Worm (Caenorhabditis elegans) whole organism, L4 larva: ENCODE measurements around the gene hlb-1.
A peak's percentile ranks its signal among the peaks of the same experiment; 100 is the strongest.

ENCODE experiments used
- F10B5.3 ChIP-seq: sonication (generic microtip); optimal IDR thresholded peaks from 2 replicates; lab custom pipeline; 2016; ENCODE audit warnings: mild to moderate bottlenecking, missing genetic modification characterization, missing compliant biosample characterization
- F26F4.8 ChIP-seq: fragments of 200-800 bp; sonication (Bioruptor generic); conservative IDR thresholded peaks from 2 replicates; pipeline ENCODE4 v1.3.6; 2022; ENCODE audit warnings: missing genetic modification characterization, missing compliant biosample characterization
- T26A8.4 ChIP-seq: fragments of 200-800 bp; sonication (Bioruptor generic); IDR thresholded peaks from 2 replicates; pipeline ENCODE4 v1.3.6; 2022; ENCODE audit warnings: missing genetic modification characterization, missing compliant biosample characterization
- aha-1 ChIP-seq: fragments of 150-350 bp; peaks from one replicate; lab custom pipeline; 2014; ENCODE audit warnings: missing biosample characterization, missing genetic modification characterization
- ama-1 ChIP-seq: fragments of 150-350 bp; optimal IDR thresholded peaks from 2 replicates; lab custom pipeline; 2014; ENCODE audit warnings: inconsistent platforms, mixed read lengths
- arid-1 ChIP-seq: fragments of 200-800 bp; sonication (Bioruptor generic); conservative IDR thresholded peaks from 2 replicates; pipeline ENCODE4 v1.3.6; 2022; ENCODE audit warnings: missing genetic modification reagents, missing genetic modification characterization, missing compliant biosample characterization
- attf-4 ChIP-seq: sonication (generic microtip); optimal IDR thresholded peaks from 3 replicates; lab custom pipeline; 2017; ENCODE audit warnings: missing biosample characterization, missing genetic modification characterization
- ceh-32 ChIP-seq: sonication (generic microtip); optimal IDR thresholded peaks from 2 replicates; lab custom pipeline; 2016; ENCODE audit warnings: mild to moderate bottlenecking, missing genetic modification characterization, missing compliant biosample characterization; ENCODE audit not compliant: poor library complexity
- ces-1 ChIP-seq: fragments of 150-350 bp; sonication (generic microtip); optimal IDR thresholded peaks from 4 replicates; lab custom pipeline; 2014; ENCODE audit warnings: missing biosample characterization, missing genetic modification reagents, missing genetic modification characterization
- daf-19 ChIP-seq: fragments of 200-800 bp; sonication (Bioruptor generic); conservative IDR thresholded peaks from 2 replicates; pipeline ENCODE4 v1.3.6; 2022; ENCODE audit warnings: missing genetic modification characterization, missing compliant biosample characterization
- dmd-6 ChIP-seq: fragments of 200-800 bp; sonication (Bioruptor generic); IDR thresholded peaks from 2 replicates; pipeline ENCODE4 v1.3.6; 2022; ENCODE audit warnings: missing genetic modification reagents, missing genetic modification characterization, missing compliant biosample characterization
- dpl-1 ChIP-seq: fragments of 150-350 bp; optimal IDR thresholded peaks from 2 replicates; lab custom pipeline; 2014; ENCODE audit warnings: missing biosample characterization, missing genetic modification reagents, missing genetic modification characterization
- dve-1 ChIP-seq: sonication (generic microtip); optimal IDR thresholded peaks from 2 replicates; lab custom pipeline; 2017; ENCODE audit warnings: antibody characterized with exemption, mild to moderate bottlenecking, missing genetic modification characterization, missing compliant biosample characterization; ENCODE audit not compliant: insufficient read depth
- fkh-10 ChIP-seq: fragments of 150-350 bp; optimal IDR thresholded peaks from 2 replicates; lab custom pipeline; 2014; ENCODE audit warnings: missing biosample characterization, missing genetic modification reagents, missing genetic modification characterization
- hlh-11 ChIP-seq: fragments of 200-800 bp; sonication (Bioruptor generic); optimal IDR thresholded peaks from 2 replicates; lab custom pipeline; 2018; ENCODE audit warnings: mild to moderate bottlenecking, missing genetic modification characterization, missing compliant biosample characterization
- lim-7 ChIP-seq: fragments of 200-800 bp; sonication (Bioruptor generic); IDR thresholded peaks from 2 replicates; pipeline ENCODE4 v1.3.6; 2022; ENCODE audit warnings: missing genetic modification characterization, missing compliant biosample characterization
- lin-1 ChIP-seq: fragments of 200-800 bp; sonication (Bioruptor generic); IDR thresholded peaks from 2 replicates; pipeline ENCODE4 v1.3.6; 2022; ENCODE audit warnings: missing genetic modification reagents, missing genetic modification characterization, missing compliant biosample characterization
- lin-29 ChIP-seq: fragments of 200-800 bp; sonication (Bioruptor generic); IDR thresholded peaks from 2 replicates; pipeline ENCODE4 v1.3.6; 2022; ENCODE audit warnings: missing genetic modification reagents, missing genetic modification characterization, missing compliant biosample characterization
- lin-38 ChIP-seq: fragments of 200-800 bp; sonication (Bioruptor generic); IDR thresholded peaks from 2 replicates; pipeline ENCODE4 v1.3.6; 2022; ENCODE audit warnings: missing genetic modification reagents, missing genetic modification characterization, missing compliant biosample characterization
- lin-39 ChIP-seq: fragments of 150-350 bp; optimal IDR thresholded peaks from 2 replicates; lab custom pipeline; 2014; ENCODE audit warnings: missing biosample characterization, missing genetic modification reagents, missing genetic modification characterization
- lsy-2 ChIP-seq, 2 experiments: fragments of 150-350 bp in 1 of 2; sonication (generic microtip) in 1 of 2; optimal IDR thresholded peaks; 2 replicates each; lab custom pipeline; 2014 to 2017; ENCODE audit warnings: missing biosample characterization in 2 of 2, missing genetic modification characterization in 2 of 2
- madf-9 ChIP-seq: fragments of 200-800 bp; sonication (Bioruptor generic); conservative IDR thresholded peaks from 2 replicates; pipeline ENCODE4 v1.3.6; 2022; ENCODE audit warnings: missing genetic modification reagents, missing genetic modification characterization, missing compliant biosample characterization
- mep-1 ChIP-seq: fragments of 150-350 bp; sonication (generic microtip); optimal IDR thresholded peaks from 3 replicates; lab custom pipeline; 2014; ENCODE audit warnings: missing biosample characterization, missing genetic modification characterization
- mes-2 ChIP-seq: sonication (generic microtip); optimal IDR thresholded peaks from 2 replicates; lab custom pipeline; 2016; ENCODE audit warnings: missing genotype, mild to moderate bottlenecking, missing genetic modification characterization, missing compliant biosample characterization; ENCODE audit not compliant: poor library complexity, severe bottlenecking
- nhr-10 ChIP-seq: fragments of 150-350 bp; optimal IDR thresholded peaks from 2 replicates; lab custom pipeline; 2014; ENCODE audit warnings: missing biosample characterization, missing genetic modification characterization
- nhr-102 ChIP-seq: sonication (generic microtip); optimal IDR thresholded peaks from 2 replicates; lab custom pipeline; 2016; ENCODE audit warnings: mild to moderate bottlenecking, missing genetic modification characterization, moderate library complexity, missing compliant biosample characterization
- nhr-11 ChIP-seq: fragments of 150-350 bp; optimal IDR thresholded peaks from 2 replicates; lab custom pipeline; 2014; ENCODE audit warnings: missing biosample characterization, missing genetic modification characterization
- nhr-25 ChIP-seq: sonication (generic microtip); optimal IDR thresholded peaks from 2 replicates; lab custom pipeline; 2017; ENCODE audit warnings: missing genetic modification characterization, mild to moderate bottlenecking, missing compliant biosample characterization, antibody characterized with exemption, moderate library complexity, borderline replicate concordance; ENCODE audit not compliant: insufficient read depth
- nhr-41 ChIP-seq: fragments of 200-800 bp; sonication (Bioruptor generic); IDR thresholded peaks from 2 replicates; pipeline ENCODE4 v1.3.6; 2022; ENCODE audit warnings: missing genetic modification reagents, missing genetic modification characterization, missing compliant biosample characterization
- nhr-48 ChIP-seq: sonication (generic microtip); optimal IDR thresholded peaks from 2 replicates; lab custom pipeline; 2016; ENCODE audit warnings: mild to moderate bottlenecking, missing genetic modification characterization, missing compliant biosample characterization
- pha-4 ChIP-seq, 2 experiments: fragments of 150-350 bp in 1 of 2; fragments of 200-800 bp in 1 of 2; sonication (Bioruptor generic) in 1 of 2; IDR thresholded peaks in 1 of 2; optimal IDR thresholded peaks in 1 of 2; 2 replicates each; pipeline versions ENCODE4 v1.3.6 to Lab custom; 2014 to 2022; ENCODE audit warnings: missing genetic modification characterization in 2 of 2, missing genetic modification reagents in 2 of 2, missing biosample characterization in 1 of 2, missing compliant biosample characterization in 1 of 2
- rbr-2 ChIP-seq: sonication (generic microtip); optimal IDR thresholded peaks from 2 replicates; lab custom pipeline; 2016; ENCODE audit warnings: missing genotype, missing genetic modification characterization, missing compliant biosample characterization
- saeg-2 ChIP-seq: fragments of 200-800 bp; sonication (Bioruptor generic); IDR thresholded peaks from 2 replicates; pipeline ENCODE4 v1.3.6; 2022; ENCODE audit warnings: missing genetic modification reagents, missing genetic modification characterization, missing compliant biosample characterization
- set-16 ChIP-seq: fragments of 200-800 bp; sonication (Bioruptor generic); IDR thresholded peaks from 2 replicates; pipeline ENCODE4 v1.3.6; 2022; ENCODE audit warnings: missing genetic modification reagents, missing genetic modification characterization, missing compliant biosample characterization
- snpc-1.2 ChIP-seq: fragments of 200-800 bp; sonication (Bioruptor generic); IDR thresholded peaks from 2 replicates; pipeline ENCODE4 v1.3.6; 2022; ENCODE audit warnings: missing genetic modification reagents, missing genetic modification characterization, missing compliant biosample characterization
- spr-1 ChIP-seq: sonication (generic microtip); optimal IDR thresholded peaks from 2 replicates; lab custom pipeline; 2016; ENCODE audit warnings: mild to moderate bottlenecking, missing genetic modification characterization, missing compliant biosample characterization
- spr-3 ChIP-seq: fragments of 200-800 bp; sonication (Bioruptor generic); optimal IDR thresholded peaks from 2 replicates; lab custom pipeline; 2018; ENCODE audit warnings: mild to moderate bottlenecking, missing genetic modification characterization, missing compliant biosample characterization
- tag-97 ChIP-seq: fragments of 200-800 bp; sonication (Bioruptor generic); IDR thresholded peaks from 2 replicates; pipeline ENCODE4 v1.3.6; 2022; ENCODE audit warnings: missing genetic modification characterization, missing compliant biosample characterization
- unc-62 ChIP-seq, 3 experiments: fragments of 150-350 bp in 1 of 3; sonication (generic microtip); optimal IDR thresholded peaks in 2 of 3; peaks in 1 of 3; 1 replicate in 1 of 3; 2 replicates in 2 of 3; lab custom pipeline; 2014 to 2017; ENCODE audit warnings: missing biosample characterization in 3 of 3, missing genetic modification characterization in 3 of 3, missing genetic modification reagents in 3 of 3, missing genotype in 1 of 3
- zfp-3 ChIP-seq: fragments of 200-800 bp; sonication (Bioruptor generic); conservative IDR thresholded peaks from 2 replicates; pipeline ENCODE4 v1.3.6; 2022; ENCODE audit warnings: missing genetic modification reagents, missing genetic modification characterization, missing compliant biosample characterization
- zip-2 ChIP-seq: fragments of 150-350 bp; optimal IDR thresholded peaks from 2 replicates; lab custom pipeline; 2014; ENCODE audit warnings: missing biosample characterization, missing genetic modification characterization

The hlb-1 gene

DNA sequence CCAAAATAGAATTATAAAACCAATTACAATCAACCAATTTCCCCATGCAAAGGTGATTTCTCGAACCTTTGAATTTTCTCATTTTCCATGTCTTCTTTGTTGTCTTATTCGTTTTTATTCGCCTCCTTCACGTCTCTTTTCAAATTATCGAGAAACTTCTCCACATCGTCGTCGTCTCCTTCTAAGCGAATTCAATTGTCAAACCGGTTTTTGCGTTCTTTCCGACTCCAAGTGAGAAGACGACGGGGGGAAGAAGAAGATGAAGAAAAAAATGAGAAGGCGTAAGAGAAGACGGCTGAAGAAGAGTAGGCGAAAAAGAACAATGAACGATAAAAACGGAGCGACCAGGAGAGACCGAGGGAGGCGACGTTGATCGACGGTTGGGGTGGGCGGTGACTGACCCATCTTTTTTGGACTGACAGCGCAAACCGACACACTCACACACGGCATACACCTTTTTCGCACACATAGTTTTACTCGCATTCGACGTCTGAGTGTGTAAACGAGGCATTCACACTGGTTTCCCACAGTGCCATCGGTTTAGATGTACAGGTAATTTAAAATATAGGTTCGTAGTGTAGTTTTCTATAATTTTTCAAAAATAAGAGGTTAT is 37.9 kb upstream of the hlb-1 start (continued):
- TF ChIP-seq dmd-6 (GFP tag; lab: Robert Waterston, UW) (peak; percentile 25; the same call in 1 of the 2 replicates), zip-2 (no peak), nhr-25 (tag; lab: Kevin White, UChicago) (peak; percentile 68), mep-1 (tag; lab: Kevin White, UChicago) (peak; percentile 74), T26A8.4 (GFP tag; lab: Robert Waterston, UW) (peak; percentile 51; the same call in 1 of the 2 replicates), nhr-48 (tag; lab: Kevin White, UChicago) (peak; percentile 26), set-16 (GFP tag; lab: Robert Waterston, UW) (peak; percentile 47), fkh-10 (GFP tag; lab: Kevin White, UChicago) (peak; percentile 32), attf-4 (tag; lab: Kevin White, UChicago) (no peak), ces-1 (GFP tag; lab: Kevin White, UChicago) (peak; percentile 11), arid-1 (GFP tag; lab: Robert Waterston, UW) (no peak), lsy-2 (tag; optimal IDR thresholded peaks at IDR 0.05; lab: Kevin White, UChicago) (peak in 1 of 2 experiments; percentile 46), rbr-2 (tag; lab: Kevin White, UChicago) (peak; percentile 57), nhr-10 (tag; lab: Kevin White, UChicago) (peak; percentile 9), saeg-2 (GFP tag; lab: Robert Waterston, UW) (no peak), tag-97 (GFP tag; lab: Robert Waterston, UW) (no peak), dpl-1 (GFP tag; lab: Kevin White, UChicago) (peak; percentile 29), dve-1 (tag; lab: Kevin White, UChicago) (peak; percentile 37), zfp-3 (0 out of 2 replicates have a peak, but pooled peaks have one; percentile 21), spr-3 (GFP tag; lab: Kevin White, UChicago) (no peak), lin-29 (0 out of 2 replicates have a peak, but pooled peaks have one; percentile 37)

DNA sequence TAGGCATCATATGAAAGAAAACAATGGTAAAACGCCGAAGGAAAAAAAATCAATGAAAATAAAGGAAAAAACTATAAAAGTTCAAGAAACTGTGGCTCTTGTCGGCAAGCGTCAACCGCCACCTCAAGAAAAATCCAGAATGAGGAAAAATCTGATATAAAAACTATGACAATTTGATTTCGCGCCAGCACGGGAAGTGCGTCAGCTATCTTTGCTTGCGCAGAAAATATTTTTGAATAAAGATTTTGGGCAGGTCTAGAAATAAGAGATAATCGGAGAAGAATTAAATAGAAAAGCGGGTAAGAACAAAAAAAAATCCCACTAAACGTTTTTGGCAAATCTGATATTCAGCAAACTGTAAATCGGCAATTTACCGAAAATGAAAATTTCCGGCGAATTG is 35.6 kb upstream of the hlb-1 start:
- TF ChIP-seq dpl-1 (GFP tag; lab: Kevin White, UChicago) (peak; percentile 76), nhr-11 (tag; lab: Kevin White, UChicago) (no peak), dmd-6 (GFP tag; lab: Robert Waterston, UW) (0 out of 2 replicates have a peak, but pooled peaks have one; percentile 27), lsy-2 (tag; optimal IDR thresholded peaks at IDR 0.05; lab: Kevin White, UChicago) (peak in 1 of 2 experiments; percentile 23), mes-2 (tag; lab: Kevin White, UChicago) (peak; percentile 43), nhr-102 (tag; lab: Kevin White, UChicago) (no peak), dve-1 (tag; lab: Kevin White, UChicago) (peak; percentile 31), unc-62 (GFP tag; optimal IDR thresholded peaks at IDR 0.05 in 1 of 2; lab: Kevin White, UChicago) (peak in 1 of 2 experiments; percentile 1), unc-62 (tag; optimal IDR thresholded peaks at IDR 0.05; lab: Kevin White, UChicago) (no peak)

DNA sequence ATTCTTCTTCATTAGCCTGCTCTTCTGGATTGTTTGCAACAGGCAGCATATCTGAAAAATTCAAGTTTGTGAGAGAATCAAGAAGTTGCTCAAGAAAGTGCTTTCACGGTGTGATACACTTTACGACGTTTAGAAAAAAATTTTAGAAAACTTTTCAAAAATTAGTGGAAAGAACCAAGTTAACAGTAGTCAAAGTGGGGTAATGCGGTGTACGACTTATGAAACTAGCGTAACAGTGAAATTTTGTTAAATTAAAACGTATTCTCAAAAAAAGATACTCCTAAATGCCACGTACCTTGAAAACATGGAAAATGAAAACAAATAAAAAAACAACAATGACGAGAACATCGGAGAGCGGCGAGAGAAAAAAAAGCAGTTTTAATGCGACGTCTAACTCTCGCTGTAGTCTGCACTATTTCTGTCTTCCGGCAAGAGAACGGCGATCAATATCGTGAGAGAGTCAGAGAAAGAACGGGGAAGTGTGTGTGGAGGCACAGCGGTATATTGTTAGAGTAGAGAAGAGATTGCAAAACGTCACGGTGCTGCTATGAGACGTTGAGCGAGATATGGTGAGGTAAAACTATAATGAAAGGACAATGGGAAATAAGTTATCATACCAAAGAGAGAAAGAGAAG is 34.7 kb upstream of the hlb-1 start, which contains the start of gene ekl-5:
ekl-5 (minus strand) TSS at position 51 of the 635 bp plus-strand sequence.
- TF ChIP-seq madf-9 (GFP tag; lab: Robert Waterston, UW) = no peak
- peak in 1 of 2 experiments; percentile 77 for TF ChIP-seq unc-62 (GFP tag; optimal IDR thresholded peaks at IDR 0.05 in 1 of 2; lab: Kevin White, UChicago)
- TF ChIP-seq unc-62 (tag; optimal IDR thresholded peaks at IDR 0.05; lab: Kevin White, UChicago) = no peak
- no peak for TF ChIP-seq tag-97 (GFP tag; lab: Robert Waterston, UW)
- no peak for TF ChIP-seq nhr-102 (tag; lab: Kevin White, UChicago)
- no peak for TF ChIP-seq ceh-32 (tag; lab: Kevin White, UChicago)
- peak; percentile 17 for TF ChIP-seq spr-1 (tag; lab: Kevin White, UChicago)
- no peak for TF ChIP-seq daf-19 (GFP tag; lab: Robert Waterston, UW)
- TF ChIP-seq aha-1 (tag; lab: Kevin White, UChicago) = peak; percentile 78
- no peak for TF ChIP-seq snpc-1.2 (GFP tag; lab: Robert Waterston, UW)
- TF ChIP-seq T26A8.4 (GFP tag; lab: Robert Waterston, UW) = no peak
- TF ChIP-seq F10B5.3 (tag; lab: Kevin White, UChicago) = no peak
- TF ChIP-seq dmd-6 (GFP tag; lab: Robert Waterston, UW) = peak; percentile 54
- no peak for TF ChIP-seq lim-7 (GFP tag; lab: Robert Waterston, UW)
- peak; percentile 78 for TF ChIP-seq hlh-11
- no peak for TF ChIP-seq pha-4 (GFP tag; IDR thresholded peaks at IDR 0.05; lab: Robert Waterston, UW)
- peak; percentile 77 for TF ChIP-seq pha-4 (tag; optimal IDR thresholded peaks at IDR 0.05; lab: Kevin White, UChicago)
- peak; percentile 64 for TF ChIP-seq rbr-2 (tag; lab: Kevin White, UChicago)
- TF ChIP-seq nhr-41 (GFP tag; lab: Robert Waterston, UW) = no peak
- no peak for TF ChIP-seq spr-3 (GFP tag; lab: Kevin White, UChicago)
- no peak for TF ChIP-seq lin-39 (tag; lab: Kevin White, UChicago)
- TF ChIP-seq mep-1 (tag; lab: Kevin White, UChicago) = peak; percentile 63
- TF ChIP-seq dpl-1 (GFP tag; lab: Kevin White, UChicago) = peak; percentile 26
- no peak for TF ChIP-seq F26F4.8 (GFP tag; lab: Robert Waterston, UW)
- TF ChIP-seq lin-38 (GFP tag; lab: Robert Waterston, UW) = no peak
- TF ChIP-seq ama-1 (lab: Kevin White, UChicago) = no peak
- TF ChIP-seq lin-1 (GFP tag; lab: Robert Waterston, UW) = peak; percentile 59; the same call in 1 of the 2 replicates
